Worm (Caenorhabditis elegans): Measurements from ENCODE around the gene cgp-1.

ce11 chrV:103977-104376 is 18.6 kb downstream of the cgp-1 start, which contains the start of gene rps-27:
- TF ChIP-seq nhr-11 (tag; optimal IDR thresholded peaks at IDR 0.05) (no peak), snu-23 (GFP tag; optimal IDR thresholded peaks at IDR 0.05) (no peak), nhr-76 (tag; optimal IDR thresholded peaks at IDR 0.05) (no peak), mdl-1 (tag; optimal IDR thresholded peaks at IDR 0.05) (no peak), egl-27 (tag; optimal IDR thresholded peaks at IDR 0.05) (no peak)

Data from whole organism, L1 larva.